Worm (Caenorhabditis elegans) whole organism, L1 larva: Measurements from ENCODE around the gene ugt-60.

ENCODE experiments used
- elt-2 ChIP-seq: sonication (generic microtip); optimal IDR thresholded peaks from 2 replicates; lab custom pipeline; 2016; ENCODE audit warnings: missing genetic modification characterization, mild to moderate bottlenecking, inconsistent platforms, missing compliant biosample characterization, missing genetic modification reagents
- fkh-10 ChIP-seq: sonication (generic microtip); optimal IDR thresholded peaks from 2 replicates; lab custom pipeline; 2017; ENCODE audit warnings: missing biosample characterization, missing genetic modification reagents, missing genetic modification characterization
- nhr-77 ChIP-seq: fragments of 150-350 bp; optimal IDR thresholded peaks from 2 replicates; lab custom pipeline; 2014; ENCODE audit warnings: missing biosample characterization, missing genetic modification characterization
- pqm-1 ChIP-seq: sonication (generic microtip); optimal IDR thresholded peaks from 3 replicates; lab custom pipeline; 2017; ENCODE audit warnings: missing biosample characterization, missing genetic modification characterization
- tbx-2 ChIP-seq: sonication (generic microtip); optimal IDR thresholded peaks from 2 replicates; lab custom pipeline; 2016; ENCODE audit warnings: missing genetic modification characterization, missing compliant biosample characterization
- unc-86 ChIP-seq: sonication (generic microtip); optimal IDR thresholded peaks from 2 replicates; lab custom pipeline; 2016; ENCODE audit warnings: missing genetic modification characterization, missing compliant biosample characterization

DNA sequence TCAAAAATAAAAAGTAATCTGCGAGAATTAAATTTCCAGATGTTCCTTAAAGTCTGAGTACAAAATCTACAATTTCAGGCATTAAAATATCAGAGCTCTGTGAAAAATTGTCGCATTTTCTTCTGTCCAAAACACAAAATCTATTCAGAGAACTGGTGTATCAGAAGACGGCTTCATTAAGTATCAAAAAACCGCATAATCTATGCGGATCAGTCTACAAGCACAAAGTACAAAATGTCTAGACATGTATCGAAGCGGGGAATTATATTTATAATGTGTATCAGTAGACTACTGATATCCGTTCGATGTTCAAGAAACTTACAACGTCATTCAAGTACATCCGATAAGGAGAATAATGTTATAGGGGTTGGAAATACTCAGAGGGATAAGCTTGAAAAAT lies 9.3 kb downstream of the ugt-60 start:
- no peak for TF ChIP-seq nhr-77
- TF ChIP-seq tbx-2 (tag; lab: Kevin White, UChicago) = no peak
- no peak for TF ChIP-seq pqm-1
- TF ChIP-seq fkh-10 (GFP tag; lab: Kevin White, UChicago) = no peak
- TF ChIP-seq unc-86 (tag; lab: Kevin White, UChicago) = no peak
- no peak for TF ChIP-seq elt-2
